Fruit fly (Drosophila melanogaster): Measurements from ENCODE around the gene Atg1.

Gene Atg1

DNA sequence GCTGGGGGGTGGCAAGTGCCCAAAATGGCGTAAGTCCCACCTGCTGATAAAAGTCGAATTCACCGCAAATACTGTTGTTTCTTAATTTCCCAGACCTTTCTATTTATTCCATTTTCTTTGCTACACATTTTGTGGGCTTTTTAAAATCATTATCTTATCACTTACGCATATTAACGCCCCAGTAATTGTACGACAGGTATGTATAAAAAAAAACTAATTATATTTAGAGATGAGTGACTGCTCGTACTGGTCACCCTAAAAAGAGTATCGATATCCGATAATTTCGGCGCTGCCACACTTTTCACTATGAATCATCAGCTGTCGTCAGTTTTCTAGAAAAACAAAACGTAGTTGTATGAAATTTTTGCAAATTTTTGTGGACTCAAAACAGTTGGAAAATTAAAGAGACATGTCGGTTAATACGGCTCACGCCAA, 45.0 kb upstream of the Atg1 start, which contains the start of the genes CG10948 and Wbp2 (continued):
- peak; percentile 17 for TF ChIP-seq CG13624 (GFP tag; optimal IDR thresholded peaks at IDR 0.05)
- TF ChIP-seq CG30020 (tag; optimal IDR thresholded peaks at IDR 0.05) = peak; percentile 35
- TF ChIP-seq MESR4 (GFP tag; optimal IDR thresholded peaks at IDR 0.05) = peak; percentile 84
- peak; percentile 61 for TF ChIP-seq Scr (GFP tag; IDR thresholded peaks at IDR 0.05; ENCODE audit: partially characterized antibody)
- TF ChIP-seq CG14710 (tag; optimal IDR thresholded peaks at IDR 0.05) = peak; percentile 62
- no peak for TF ChIP-seq NFAT (GFP tag; IDR thresholded peaks at IDR 0.05)
- no peak for TF ChIP-seq CG2202 (tag; optimal IDR thresholded peaks at IDR 0.05)
- no peak for TF ChIP-seq Doc2 (GFP tag; IDR thresholded peaks at IDR 0.05)
- no peak for TF ChIP-seq CG2129 (GFP tag; IDR thresholded peaks at IDR 0.05; ENCODE audit: partially characterized antibody)
- peak; percentile 50; the same call in 1 of the 2 replicates for TF ChIP-seq inv (GFP tag; IDR thresholded peaks at IDR 0.05; ENCODE audit: partially characterized antibody)
- no peak for TF ChIP-seq tio (GFP tag; optimal IDR thresholded peaks at IDR 0.05)
- no peak for TF ChIP-seq Myb (GFP tag; optimal IDR thresholded peaks at IDR 0.05)
- peak; percentile 49 for TF ChIP-seq CG34224 (GFP tag; IDR thresholded peaks at IDR 0.05; ENCODE audit: partially characterized antibody)
- TF ChIP-seq Xbp1 (GFP tag; optimal IDR thresholded peaks at IDR 0.05) = peak; percentile 30
- TF ChIP-seq CG2116 (GFP tag; optimal IDR thresholded peaks at IDR 0.05) = peak; percentile 77

- TF ChIP-seq otp (GFP tag; IDR thresholded peaks at IDR 0.05) (peak; percentile 92), CG34422 (GFP tag; IDR thresholded peaks at IDR 0.05) (peak; percentile 96), Dfd (GFP tag; optimal IDR thresholded peaks at IDR 0.05) (peak in 1 of 2 experiments; percentile 76), rib (GFP tag; IDR thresholded peaks at IDR 0.05) (peak; percentile 98), sna (GFP tag; IDR thresholded peaks at IDR 0.05; ENCODE audit: partially characterized antibody) (no peak), D19B (GFP tag; optimal IDR thresholded peaks at IDR 0.05) (peak; percentile 89), sd (tag; optimal IDR thresholded peaks at IDR 0.05) (peak; percentile 91), Bteb2 (GFP tag; optimal IDR thresholded peaks at IDR 0.05) (peak; percentile 98), tin (GFP tag; optimal IDR thresholded peaks at IDR 0.05) (peak; percentile 96), toy (GFP tag; IDR thresholded peaks at IDR 0.05) (peak; percentile 91), z (GFP tag; IDR thresholded peaks at IDR 0.05) (peak; percentile 64; the same call in 2 of the 3 replicates), peb (GFP tag; IDR thresholded peaks at IDR 0.05) (peak; percentile 86), CG17385 (GFP tag; optimal IDR thresholded peaks at IDR 0.05) (peak; percentile 91), oc (tag; optimal IDR thresholded peaks at IDR 0.05) (no peak), HHEX (GFP tag; optimal IDR thresholded peaks at IDR 0.05) (peak; percentile 97), org-1 (GFP tag; optimal IDR thresholded peaks at IDR 0.05) (peak; percentile 96), BtbVII (GFP tag; optimal IDR thresholded peaks at IDR 0.05) (peak; percentile 97), CG11723 (GFP tag; optimal IDR thresholded peaks at IDR 0.05) (peak; percentile 90), CG2678 (tag; optimal IDR thresholded peaks at IDR 0.05) (peak; percentile 97), Ets97D (GFP tag; optimal IDR thresholded peaks at IDR 0.05) (peak; percentile 88), CG13894 (tag; optimal IDR thresholded peaks at IDR 0.05) (peak; percentile 98), CG10543 (GFP tag; optimal IDR thresholded peaks at IDR 0.05) (peak; percentile 94), CG34376 (GFP tag; optimal IDR thresholded peaks at IDR 0.05) (peak; percentile 97), Optix (GFP tag; IDR thresholded peaks at IDR 0.05) (no peak), Fer1 (GFP tag; optimal IDR thresholded peaks at IDR 0.05) (peak; percentile 99), hkb (optimal IDR thresholded peaks at IDR 0.05) (no peak), hkb (GFP tag; IDR thresholded peaks at IDR 0.05) (peak; percentile 97), phol (tag; optimal IDR thresholded peaks at IDR 0.05) (peak; percentile 86), CG13287 (GFP tag; IDR thresholded peaks at IDR 0.05; ENCODE audit: partially characterized antibody) (0 out of 2 replicates have a peak, but pooled peaks have one; percentile 15), cwo (GFP tag; optimal IDR thresholded peaks at IDR 0.05) (peak; percentile 97), bowl (GFP tag; IDR thresholded peaks at IDR 0.05) (peak; percentile 89), cato (GFP tag; optimal IDR thresholded peaks at IDR 0.05; ENCODE audit: borderline replicate concordance) (peak; percentile 80), Ravus (GFP tag; IDR thresholded peaks at IDR 0.05) (peak; percentile 93)
Measured at dm6 chr3L:12843056-12843799, 38.3 kb upstream of the Atg1 start, which contains the start of gene nebu. TSS of gene nebu (minus strand) at chr3L:12843106.

All from whole organism, embryonic.